Worm (Caenorhabditis elegans) whole organism, L3 larva: Measurements from ENCODE around the gene R04E5.7.

Experiments
- R02D3.7 ChIP-seq: fragments of 150-350 bp; optimal IDR thresholded peaks from 2 replicates; lab custom pipeline; 2014; ENCODE audit warnings: missing biosample characterization, missing genetic modification characterization
- jun-1 ChIP-seq: fragments of 150-350 bp; optimal IDR thresholded peaks from 2 replicates; lab custom pipeline; 2014; ENCODE audit warnings: missing biosample characterization, missing genetic modification reagents, missing genetic modification characterization
- nhr-11 ChIP-seq: fragments of 150-350 bp; optimal IDR thresholded peaks from 2 replicates; lab custom pipeline; 2014; ENCODE audit warnings: missing biosample characterization, missing genetic modification characterization
- nhr-12 ChIP-seq: fragments of 150-350 bp; optimal IDR thresholded peaks from 2 replicates; lab custom pipeline; 2014; ENCODE audit warnings: missing biosample characterization, missing genetic modification characterization
- nhr-76 ChIP-seq: fragments of 150-350 bp; sonication (generic microtip); optimal IDR thresholded peaks from 5 replicates; lab custom pipeline; 2014; ENCODE audit warnings: missing biosample characterization, missing genetic modification characterization
- pha-4 ChIP-seq: fragments of 150-350 bp; optimal IDR thresholded peaks from 2 replicates; lab custom pipeline; 2014; ENCODE audit warnings: missing biosample characterization, missing genetic modification reagents, missing genetic modification characterization
- pqm-1 ChIP-seq: fragments of 150-350 bp; optimal IDR thresholded peaks from 2 replicates; lab custom pipeline; 2017; ENCODE audit warnings: missing biosample characterization, missing genetic modification characterization, inconsistent platforms
- snpc-4 ChIP-seq: fragments of 150-350 bp; optimal IDR thresholded peaks from 2 replicates; lab custom pipeline; 2014; ENCODE audit warnings: missing biosample characterization, missing genetic modification characterization
- ztf-11 ChIP-seq: fragments of 150-350 bp; optimal IDR thresholded peaks from 2 replicates; lab custom pipeline; 2014; ENCODE audit warnings: missing biosample characterization, missing genetic modification characterization

ce11 chrX:8790093-8790492 lies 7.0 kb downstream of the R04E5.7 start:
- no peak for TF ChIP-seq ztf-11
- no peak for TF ChIP-seq nhr-12 (tag; lab: Kevin White, UChicago)
- TF ChIP-seq R02D3.7 (tag; lab: Kevin White, UChicago): no peak
- no peak for TF ChIP-seq pqm-1 (tag; lab: Kevin White, UChicago)
- TF ChIP-seq nhr-11 (tag; lab: Kevin White, UChicago): no peak
- TF ChIP-seq nhr-76: no peak
- no peak for TF ChIP-seq pha-4 (tag; lab: Kevin White, UChicago)
- TF ChIP-seq snpc-4 (tag; lab: Kevin White, UChicago): no peak
- TF ChIP-seq jun-1 (tag; lab: Kevin White, UChicago): no peak
